Fruit fly (Drosophila melanogaster) whole organism, embryonic: ENCODE results near the gene CG42449.

Experiments
- Bdp1 ChIP-seq: fragments of 200-800 bp; sonication (Bioruptor generic); optimal IDR thresholded peaks from 3 replicates; lab custom pipeline; 2016; ENCODE audit warnings: missing biosample characterization, missing genetic modification characterization
- CG10979 ChIP-seq: fragments of 200-800 bp; sonication (Bioruptor generic); optimal IDR thresholded peaks from 2 replicates; lab custom pipeline; 2018; ENCODE audit warnings: missing biosample characterization, mild to moderate bottlenecking, missing genetic modification characterization, moderate library complexity
- CG11560 ChIP-seq: fragments of 200-800 bp; sonication (Bioruptor generic); IDR thresholded peaks from 3 replicates; pipeline ENCODE4 v1.3.6; 2022; ENCODE audit warnings: missing biosample characterization, missing genetic modification characterization
- CG12155 ChIP-seq: fragments of 200-800 bp; sonication (Bioruptor generic); optimal IDR thresholded peaks from 3 replicates; lab custom pipeline; 2016; ENCODE audit warnings: missing biosample characterization, missing genetic modification characterization
- CG1233 ChIP-seq: fragments of 200-800 bp; sonication (Bioruptor generic); optimal IDR thresholded peaks from 4 replicates; lab custom pipeline; 2018; ENCODE audit warnings: missing biosample characterization, mild to moderate bottlenecking, missing genetic modification characterization
- CG15073 ChIP-seq: fragments of 200-800 bp; sonication (Bioruptor generic); optimal IDR thresholded peaks from 2 replicates; lab custom pipeline; 2016; ENCODE audit warnings: missing biosample characterization, missing genetic modification characterization
- CG1602 ChIP-seq: fragments of 200-800 bp; sonication (Bioruptor generic); optimal IDR thresholded peaks from 3 replicates; lab custom pipeline; 2016; ENCODE audit warnings: missing biosample characterization, missing genetic modification characterization
- CG16863 ChIP-seq: fragments of 200-800 bp; sonication (Bioruptor generic); optimal IDR thresholded peaks from 3 replicates; lab custom pipeline; 2016; ENCODE audit warnings: missing biosample characterization, missing genetic modification characterization
- CG17328 ChIP-seq: fragments of 200-800 bp; sonication (Bioruptor generic); IDR thresholded peaks from 2 replicates; pipeline ENCODE4 v1.3.6; 2022; ENCODE audit warnings: missing biosample characterization, missing genetic modification characterization
- CG17359 ChIP-seq: fragments of 200-800 bp; sonication (Bioruptor generic); optimal IDR thresholded peaks from 3 replicates; lab custom pipeline; 2018; ENCODE audit warnings: missing biosample characterization, mild to moderate bottlenecking, missing genetic modification characterization, moderate library complexity
- CG3407 ChIP-seq: fragments of 200-800 bp; sonication (Bioruptor generic); optimal IDR thresholded peaks from 2 replicates; lab custom pipeline; 2018; ENCODE audit warnings: missing biosample characterization, mild to moderate bottlenecking, missing genetic modification characterization
- CG6254 ChIP-seq: fragments of 200-800 bp; sonication (Bioruptor generic); optimal IDR thresholded peaks from 3 replicates; lab custom pipeline; 2017; ENCODE audit warnings: mild to moderate bottlenecking, missing biosample characterization, missing genetic modification reagents, missing genetic modification characterization
- CG9932 ChIP-seq: fragments of 200-800 bp; sonication (Bioruptor generic); IDR thresholded peaks from 2 replicates; pipeline ENCODE4 v1.3.6; 2022; ENCODE audit warnings: missing biosample characterization, missing genetic modification characterization
- Fer1 ChIP-seq: fragments of 200-800 bp; sonication (Bioruptor generic); optimal IDR thresholded peaks from 2 replicates; lab custom pipeline; 2017; ENCODE audit warnings: missing biosample characterization, mild to moderate bottlenecking, missing genetic modification characterization
- Gug ChIP-seq: fragments of 200-800 bp; sonication (Bioruptor generic); IDR thresholded peaks from 4 replicates; pipeline ENCODE4 v1.3.6; 2022; ENCODE audit warnings: missing biosample characterization, missing genetic modification characterization
- H15 ChIP-seq: fragments of 200-800 bp; sonication (Bioruptor generic); IDR thresholded peaks from 3 replicates; pipeline ENCODE4 v1.3.6; 2022; ENCODE audit warnings: missing biosample characterization, missing genetic modification characterization
- HLH3B ChIP-seq: fragments of 200-800 bp; sonication (Bioruptor generic); IDR thresholded peaks from 2 replicates; pipeline ENCODE4 v1.3.6; 2022; ENCODE audit warnings: missing biosample characterization, missing genetic modification characterization
- HLH54F ChIP-seq: fragments of 200-800 bp; sonication (Bioruptor generic); optimal IDR thresholded peaks from 3 replicates; lab custom pipeline; 2016; ENCODE audit warnings: missing biosample characterization, missing genetic modification characterization
- Hr51 ChIP-seq, 2 experiments: fragments of 200-800 bp; sonication (Bioruptor generic); optimal IDR thresholded peaks; 2 replicates in 1 of 2; 3 replicates in 1 of 2; lab custom pipeline; 2016 to 2018; ENCODE audit warnings: missing biosample characterization in 2 of 2, missing genetic modification characterization in 2 of 2, mild to moderate bottlenecking in 1 of 2, moderate library complexity in 1 of 2
- Hr78 ChIP-seq, 2 experiments: fragments of 200-800 bp in 1 of 2; fragments of >200 bp in 1 of 2; sonication (Bioruptor generic) in 1 of 2; optimal IDR thresholded peaks; 2 replicates each; lab custom pipeline; 2017 to 2019; ENCODE audit warnings: missing biosample characterization in 2 of 2, missing genetic modification characterization in 2 of 2, mild to moderate bottlenecking in 1 of 2, moderate library complexity in 1 of 2
- Lhr ChIP-seq: fragments of 200-800 bp; sonication (Bioruptor generic); optimal IDR thresholded peaks from 3 replicates; lab custom pipeline; 2017; ENCODE audit warnings: mild to moderate bottlenecking, missing biosample characterization, missing genetic modification reagents, missing genetic modification characterization
- NK7.1 ChIP-seq: fragments of 200-800 bp; sonication (Bioruptor generic); optimal IDR thresholded peaks from 3 replicates; lab custom pipeline; 2016; ENCODE audit warnings: missing biosample characterization, missing genetic modification characterization
- Nf-YA ChIP-seq: fragments of 200-800 bp; sonication (Bioruptor generic); IDR thresholded peaks from 2 replicates; pipeline ENCODE4 v1.3.6; 2022; ENCODE audit warnings: missing biosample characterization, missing genetic modification characterization
- Nf-YC ChIP-seq: fragments of 200-800 bp; optimal IDR thresholded peaks from 3 replicates; lab custom pipeline; 2019; ENCODE audit warnings: missing biosample characterization, mild to moderate bottlenecking, missing genetic modification characterization, moderate library complexity
- Rfx ChIP-seq: fragments of 200-800 bp; sonication (Bioruptor generic); IDR thresholded peaks from 2 replicates; pipeline ENCODE4 v1.3.6; 2022; ENCODE audit warnings: missing biosample characterization, missing genetic modification characterization
- Stat92E ChIP-seq, 3 experiments: fragments of >200 bp in 2 of 3; fragments of 200-800 bp in 1 of 3; sonication (Bioruptor generic) in 1 of 3; optimal IDR thresholded peaks; 2 replicates each; lab custom pipeline; 2017 to 2019; ENCODE audit warnings: missing biosample characterization in 3 of 3, missing genetic modification characterization in 3 of 3, mild to moderate bottlenecking in 1 of 3, moderate library complexity in 1 of 3
- Taf1 ChIP-seq: fragments of 200-800 bp; sonication (Bioruptor generic); IDR thresholded peaks from 2 replicates; pipeline ENCODE4 v1.3.6; 2022; ENCODE audit warnings: missing biosample characterization, missing genetic modification characterization
- ash1 ChIP-seq: fragments of 200-800 bp; sonication (Bioruptor generic); optimal IDR thresholded peaks from 2 replicates; lab custom pipeline; 2018; ENCODE audit warnings: missing biosample characterization, mild to moderate bottlenecking, missing genetic modification characterization
- ato ChIP-seq: fragments of 200-800 bp; sonication (Bioruptor generic); IDR thresholded peaks from 2 replicates; pipeline ENCODE4 v1.3.6; 2022; ENCODE audit warnings: missing biosample characterization, missing genetic modification characterization; ENCODE audit not compliant: partially characterized antibody
- bsh ChIP-seq, 2 experiments: fragments of 200-800 bp; sonication (Bioruptor generic); optimal IDR thresholded peaks; 2 replicates each; lab custom pipeline; 2017 to 2018; ENCODE audit warnings: mild to moderate bottlenecking in 2 of 2, missing biosample characterization in 2 of 2, missing genetic modification characterization in 2 of 2, moderate library complexity in 1 of 2
- cas ChIP-seq: fragments of 200-800 bp; sonication (Bioruptor generic); IDR thresholded peaks from 2 replicates; pipeline ENCODE4 v1.3.6; 2022; ENCODE audit warnings: missing biosample characterization, missing genetic modification characterization
- cato ChIP-seq: fragments of 200-800 bp; sonication (Bioruptor generic); optimal IDR thresholded peaks from 2 replicates; lab custom pipeline; 2016; ENCODE audit warnings: missing biosample characterization, missing genetic modification characterization, borderline replicate concordance
- cg ChIP-seq: fragments of 200-800 bp; sonication (Bioruptor generic); optimal IDR thresholded peaks from 3 replicates; lab custom pipeline; 2019; ENCODE audit warnings: missing biosample characterization, mild to moderate bottlenecking, missing genetic modification characterization, moderate library complexity
- crp ChIP-seq, 2 experiments: fragments of 200-800 bp; sonication (Bioruptor generic); optimal IDR thresholded peaks; 2 replicates in 1 of 2; 3 replicates in 1 of 2; lab custom pipeline; 2017; ENCODE audit warnings: missing biosample characterization in 2 of 2, missing genetic modification characterization in 2 of 2, mild to moderate bottlenecking in 1 of 2, moderate library complexity in 1 of 2
- dysf ChIP-seq: fragments of 200-800 bp; sonication (Bioruptor generic); IDR thresholded peaks from 3 replicates; pipeline ENCODE4 v1.3.6; 2022; ENCODE audit warnings: missing biosample characterization, missing genetic modification characterization
- gfzf ChIP-seq: fragments of 200-800 bp; sonication (Bioruptor generic); optimal IDR thresholded peaks from 2 replicates; lab custom pipeline; 2016; ENCODE audit warnings: missing biosample characterization, mild to moderate bottlenecking, missing genetic modification characterization, moderate library complexity
- h ChIP-seq: fragments of >200 bp; optimal IDR thresholded peaks from 2 replicates; lab custom pipeline; 2017
- jumu ChIP-seq: fragments of 200-800 bp; sonication (Bioruptor generic); optimal IDR thresholded peaks from 3 replicates; lab custom pipeline; 2016; ENCODE audit warnings: missing biosample characterization, missing genetic modification characterization
- klu ChIP-seq: fragments of 200-800 bp; sonication (Bioruptor generic); IDR thresholded peaks from 2 replicates; pipeline ENCODE4 v1.3.6; 2022; ENCODE audit warnings: missing biosample characterization, missing genetic modification characterization
- lilli ChIP-seq: fragments of 200-800 bp; sonication (Bioruptor generic); optimal IDR thresholded peaks from 3 replicates; lab custom pipeline; 2016; ENCODE audit warnings: missing biosample characterization, missing genetic modification characterization
- maf-S ChIP-seq: fragments of 200-800 bp; sonication (Bioruptor generic); optimal IDR thresholded peaks from 2 replicates; lab custom pipeline; 2016; ENCODE audit warnings: missing biosample characterization, missing genetic modification characterization
- mirr ChIP-seq: fragments of 200-800 bp; sonication (Bioruptor generic); optimal IDR thresholded peaks from 3 replicates; lab custom pipeline; 2018; ENCODE audit warnings: missing biosample characterization, mild to moderate bottlenecking, missing genetic modification characterization
- psq ChIP-seq: fragments of 200-800 bp; sonication (Bioruptor generic); optimal IDR thresholded peaks from 2 replicates; lab custom pipeline; 2017; ENCODE audit warnings: missing biosample characterization, missing genetic modification characterization
- pum ChIP-seq: fragments of 200-800 bp; sonication (Bioruptor generic); optimal IDR thresholded peaks from 2 replicates; lab custom pipeline; 2016; ENCODE audit warnings: missing biosample characterization, missing genetic modification characterization
- sens ChIP-seq: fragments of 200-800 bp; sonication (Bioruptor generic); peaks from one replicate; lab custom pipeline; 2016; ENCODE audit warnings: missing biosample characterization, missing genetic modification characterization
- seq ChIP-seq: fragments of 200-800 bp; sonication (Bioruptor generic); IDR thresholded peaks from 2 replicates; pipeline ENCODE4 v1.3.6; 2022; ENCODE audit warnings: missing biosample characterization, missing genetic modification characterization
- shn ChIP-seq: fragments of 200-800 bp; sonication (Bioruptor generic); optimal IDR thresholded peaks from 3 replicates; lab custom pipeline; 2016; ENCODE audit warnings: missing biosample characterization, missing genetic modification characterization
- slbo ChIP-seq: fragments of 200-800 bp; sonication (Bioruptor generic); IDR thresholded peaks from 2 replicates; pipeline ENCODE4 v1.3.6; 2022; ENCODE audit warnings: missing biosample characterization, missing genetic modification characterization
- so ChIP-seq: fragments of 200-800 bp; sonication (Bioruptor generic); IDR thresholded peaks from 3 replicates; pipeline ENCODE4 v1.3.6; 2022; ENCODE audit warnings: missing biosample characterization, missing genetic modification characterization
- zen ChIP-seq: fragments of 200-800 bp; sonication (Bioruptor generic); optimal IDR thresholded peaks from 3 replicates; lab custom pipeline; 2018; ENCODE audit warnings: missing biosample characterization, mild to moderate bottlenecking, missing genetic modification characterization, moderate library complexity

The CG42449 gene

dm6 chrX:5648437-5648959 lies 34.5 kb upstream of the CG42449 start, which contains the start of gene OtopLa (continued):
- TF ChIP-seq CG17328 (GFP tag; lab: Robert Waterston, UW): peak; percentile 91
- TF ChIP-seq CG16863: peak; percentile 78
- TF ChIP-seq ato (GFP tag; lab: Robert Waterston, UW): no peak
- no peak for TF ChIP-seq mirr (GFP tag; lab: Kevin White, UChicago)
- TF ChIP-seq cas (GFP tag; lab: Robert Waterston, UW): 0 out of 2 replicates have a peak, but pooled peaks have one; percentile 49
- TF ChIP-seq CG1602 (GFP tag; lab: Kevin White, UChicago): peak; percentile 69
- TF ChIP-seq cg: no peak
- peak; percentile 80 for TF ChIP-seq jumu (GFP tag; lab: Kevin White, UChicago)
- TF ChIP-seq Nf-YA (GFP tag; lab: Robert Waterston, UW): peak; percentile 84
- TF ChIP-seq Hr51 (GFP tag; optimal IDR thresholded peaks at IDR 0.05; lab: Kevin White, UChicago): peak; percentile 58 to 82
- TF ChIP-seq crp (GFP tag; optimal IDR thresholded peaks at IDR 0.05; lab: Kevin White, UChicago): peak in 1 of 2 experiments; percentile 32
- TF ChIP-seq NK7.1 (GFP tag; lab: Kevin White, UChicago): peak; percentile 74
- peak; percentile 90 for TF ChIP-seq so (GFP tag; lab: Robert Waterston, UW)
- peak; percentile 83 for TF ChIP-seq Rfx
- TF ChIP-seq Taf1 (GFP tag; lab: Robert Waterston, UW): peak; percentile 47; the same call in 1 of the 2 replicates
- TF ChIP-seq Hr78 (GFP tag; optimal IDR thresholded peaks at IDR 0.05; lab: Kevin White, UChicago): no peak
- peak; percentile 36 for TF ChIP-seq cato (GFP tag; lab: Kevin White, UChicago)
- TF ChIP-seq seq (GFP tag; lab: Robert Waterston, UW): peak; percentile 83
- TF ChIP-seq CG17359 (tag; lab: Kevin White, UChicago): peak; percentile 88
- TF ChIP-seq sens (GFP tag; lab: Kevin White, UChicago): peak; percentile 99
- TF ChIP-seq ash1 (GFP tag; lab: Kevin White, UChicago): no peak
- no peak for TF ChIP-seq Nf-YC
- peak; percentile 56 for TF ChIP-seq maf-S (GFP tag; lab: Kevin White, UChicago)
- TF ChIP-seq CG1233 (GFP tag; lab: Kevin White, UChicago): peak; percentile 75
- TF ChIP-seq lilli (GFP tag; lab: Kevin White, UChicago): peak; percentile 84
- TF ChIP-seq dysf (GFP tag; lab: Robert Waterston, UW): peak; percentile 87
- TF ChIP-seq bsh (GFP tag; optimal IDR thresholded peaks at IDR 0.05; lab: Kevin White, UChicago): peak; percentile 8 to 90
- TF ChIP-seq CG3407: peak; percentile 80
- TF ChIP-seq CG10979 (tag; lab: Kevin White, UChicago): peak; percentile 88
- TF ChIP-seq klu (GFP tag; lab: Robert Waterston, UW): peak; percentile 65
- 0 out of 3 replicates have a peak, but pooled peaks have one; percentile 63 for TF ChIP-seq CG11560 (tag; lab: Robert Waterston, UW)
- peak; percentile 52 for TF ChIP-seq HLH54F
- peak; percentile 1 for TF ChIP-seq CG15073 (GFP tag; lab: Kevin White, UChicago)
- TF ChIP-seq gfzf (GFP tag; lab: Kevin White, UChicago): no peak
- TF ChIP-seq Stat92E (GFP tag; optimal IDR thresholded peaks at IDR 0.05; lab: Kevin White, UChicago): no peak
- TF ChIP-seq psq (GFP tag; lab: Kevin White, UChicago): peak; percentile 68
- peak; percentile 76; the same call in 2 of the 3 replicates for TF ChIP-seq H15 (GFP tag; lab: Robert Waterston, UW)
- TF ChIP-seq Fer1 (GFP tag; lab: Kevin White, UChicago): peak; percentile 87
- no peak for TF ChIP-seq h
- TF ChIP-seq pum (GFP tag; lab: Kevin White, UChicago): peak; percentile 83
- TF ChIP-seq CG9932 (GFP tag; lab: Robert Waterston, UW): peak; percentile 66
- TF ChIP-seq shn: peak; percentile 20
- TF ChIP-seq CG12155 (GFP tag; lab: Kevin White, UChicago): peak; percentile 62
- peak; percentile 90 for TF ChIP-seq HLH3B (GFP tag; lab: Robert Waterston, UW)
- TF ChIP-seq Bdp1 (GFP tag; lab: Kevin White, UChicago): peak; percentile 55
- TF ChIP-seq Gug (GFP tag; lab: Robert Waterston, UW): peak; percentile 70; the same call in 3 of the 4 replicates
- TF ChIP-seq CG6254 (GFP tag; lab: Kevin White, UChicago): peak; percentile 78
- TF ChIP-seq Lhr: peak; percentile 54
- TF ChIP-seq slbo: peak; percentile 86
- peak; percentile 71 for TF ChIP-seq zen (tag; lab: Kevin White, UChicago)
